Worm (Caenorhabditis elegans) whole organism, L1 larva: ENCODE measurements around the gene T26A5.8.

Experiments used
- C04F5.9 ChIP-seq: sonication (generic microtip); optimal IDR thresholded peaks from 2 replicates; lab custom pipeline; 2016; ENCODE audit warnings: missing genetic modification characterization, missing compliant biosample characterization
- C16A3.4 ChIP-seq: fragments of 150-350 bp; optimal IDR thresholded peaks from 2 replicates; lab custom pipeline; 2014; ENCODE audit warnings: missing biosample characterization, missing genetic modification characterization
- Y116A8C.19 ChIP-seq: sonication (generic microtip); optimal IDR thresholded peaks from 2 replicates; lab custom pipeline; 2016; ENCODE audit warnings: missing compliant biosample characterization, missing genetic modification characterization, borderline replicate concordance
- alr-1 ChIP-seq: fragments of 200-800 bp; sonication (Bioruptor generic); optimal IDR thresholded peaks from 2 replicates; lab custom pipeline; 2018; ENCODE audit warnings: borderline replicate concordance, mild to moderate bottlenecking, missing genetic modification characterization, missing compliant biosample characterization
- aly-2 ChIP-seq: fragments of 150-350 bp; optimal IDR thresholded peaks from 2 replicates; lab custom pipeline; 2014; ENCODE audit warnings: missing biosample characterization, missing genetic modification characterization
- ama-1 ChIP-seq: fragments of 150-350 bp; optimal IDR thresholded peaks from 2 replicates; lab custom pipeline; 2014
- blmp-1 ChIP-seq: fragments of 150-350 bp; optimal IDR thresholded peaks from 2 replicates; lab custom pipeline; 2014; ENCODE audit warnings: missing biosample characterization, missing genetic modification characterization
- ceh-8 ChIP-seq: fragments of 200-800 bp; sonication (Bioruptor generic); optimal IDR thresholded peaks from 2 replicates; lab custom pipeline; 2018; ENCODE audit warnings: mild to moderate bottlenecking, missing genetic modification characterization, moderate library complexity, missing compliant biosample characterization
- ceh-82 ChIP-seq, 3 experiments: fragments of 150-350 bp in 1 of 3; sonication (generic microtip) in 2 of 3; optimal IDR thresholded peaks; 2 replicates each; lab custom pipeline; 2014 to 2017; ENCODE audit warnings: missing biosample characterization in 3 of 3, missing genetic modification characterization in 3 of 3
- ceh-88 ChIP-seq: fragments of 200-800 bp; sonication (Bioruptor generic); IDR thresholded peaks from 2 replicates; pipeline ENCODE4 v1.3.6; 2022; ENCODE audit warnings: missing genetic modification characterization, missing compliant biosample characterization
- ceh-90 ChIP-seq: sonication (generic microtip); optimal IDR thresholded peaks from 2 replicates; lab custom pipeline; 2016; ENCODE audit warnings: missing genetic modification characterization, missing compliant biosample characterization
- ces-1 ChIP-seq: fragments of 150-350 bp; optimal IDR thresholded peaks from 2 replicates; lab custom pipeline; 2014; ENCODE audit warnings: missing biosample characterization, missing genetic modification reagents, missing genetic modification characterization
- elt-3 ChIP-seq, 6 experiments: fragments of 150-350 bp in 1 of 6; sonication (generic microtip); optimal IDR thresholded peaks; 2 replicates each; lab custom pipeline; 2017 to 2018; ENCODE audit warnings: missing biosample characterization in 6 of 6, missing genetic modification characterization in 6 of 6, inconsistent platforms in 1 of 6
- ets-5 ChIP-seq: fragments of 200-800 bp; sonication (Bioruptor generic); IDR thresholded peaks from 2 replicates; pipeline ENCODE4 v1.3.6; 2022; ENCODE audit warnings: missing genetic modification characterization, missing compliant biosample characterization
- fkh-4 ChIP-seq: sonication (generic microtip); optimal IDR thresholded peaks from 2 replicates; lab custom pipeline; 2016; ENCODE audit warnings: missing compliant biosample characterization, missing genetic modification characterization, borderline replicate concordance
- fkh-8 ChIP-seq: sonication (generic microtip); optimal IDR thresholded peaks from 2 replicates; lab custom pipeline; 2016; ENCODE audit warnings: mild to moderate bottlenecking, missing genetic modification characterization, missing compliant biosample characterization
- hlh-17 ChIP-seq: fragments of 200-800 bp; sonication (Bioruptor generic); optimal IDR thresholded peaks from 2 replicates; lab custom pipeline; 2018; ENCODE audit warnings: missing genetic modification characterization, mild to moderate bottlenecking, missing compliant biosample characterization, moderate library complexity, borderline replicate concordance
- hlh-4 ChIP-seq: sonication (generic microtip); optimal IDR thresholded peaks from 2 replicates; lab custom pipeline; 2016; ENCODE audit warnings: mild to moderate bottlenecking, missing genetic modification characterization, missing compliant biosample characterization
- hpl-2 ChIP-seq: fragments of 150-350 bp; optimal IDR thresholded peaks from 2 replicates; lab custom pipeline; 2014; ENCODE audit warnings: missing biosample characterization, missing genetic modification reagents, missing genetic modification characterization
- irx-1 ChIP-seq: sonication (generic microtip); optimal IDR thresholded peaks from 2 replicates; lab custom pipeline; 2016; ENCODE audit warnings: missing genetic modification characterization, missing compliant biosample characterization
- jun-1 ChIP-seq: fragments of 150-350 bp; optimal IDR thresholded peaks from 2 replicates; lab custom pipeline; 2014; ENCODE audit warnings: missing biosample characterization, missing genetic modification reagents, missing genetic modification characterization
- lin-13 ChIP-seq: fragments of 150-350 bp; optimal IDR thresholded peaks from 2 replicates; lab custom pipeline; 2014; ENCODE audit warnings: missing biosample characterization, missing genetic modification reagents, missing genetic modification characterization
- lin-35 ChIP-seq, 2 experiments: fragments of 150-350 bp; optimal IDR thresholded peaks; 2 replicates each; lab custom pipeline; 2014; ENCODE audit warnings: missing biosample characterization in 2 of 2, missing genetic modification characterization in 2 of 2, missing genetic modification reagents in 2 of 2
- lir-3 ChIP-seq: sonication (generic microtip); optimal IDR thresholded peaks from 2 replicates; lab custom pipeline; 2016; ENCODE audit warnings: mild to moderate bottlenecking, missing genetic modification characterization, moderate library complexity, missing compliant biosample characterization; ENCODE audit not compliant: poor library complexity
- lsy-2 ChIP-seq, 2 experiments: fragments of 150-350 bp; optimal IDR thresholded peaks; 2 replicates each; lab custom pipeline; 2014; ENCODE audit warnings: missing biosample characterization in 2 of 2, missing genetic modification characterization in 2 of 2
- mab-9 ChIP-seq: fragments of 200-800 bp; sonication (Bioruptor generic); IDR thresholded peaks from 2 replicates; pipeline ENCODE4 v1.3.6; 2022; ENCODE audit warnings: missing genetic modification reagents, missing genetic modification characterization, missing compliant biosample characterization
- mdl-1 ChIP-seq, 2 experiments: fragments of 150-350 bp; optimal IDR thresholded peaks; 2 replicates each; lab custom pipeline; 2014 to 2017; ENCODE audit warnings: missing biosample characterization in 2 of 2, missing genetic modification characterization in 2 of 2, inconsistent platforms in 1 of 2
- nhr-19 ChIP-seq: fragments of 200-800 bp; sonication (Bioruptor generic); conservative IDR thresholded peaks from 2 replicates; pipeline ENCODE4 v1.3.6; 2022; ENCODE audit warnings: missing genetic modification characterization, missing compliant biosample characterization
- nhr-20 ChIP-seq: sonication (generic microtip); optimal IDR thresholded peaks from 2 replicates; lab custom pipeline; 2016; ENCODE audit warnings: mild to moderate bottlenecking, missing genetic modification characterization, missing compliant biosample characterization
- nhr-28 ChIP-seq: fragments of 150-350 bp; optimal IDR thresholded peaks from 2 replicates; lab custom pipeline; 2014; ENCODE audit warnings: missing biosample characterization, missing genetic modification characterization
- nhr-47 ChIP-seq: sonication (generic microtip); optimal IDR thresholded peaks from 2 replicates; lab custom pipeline; 2016; ENCODE audit warnings: mild to moderate bottlenecking, missing genetic modification characterization, moderate library complexity, missing compliant biosample characterization
- nhr-77 ChIP-seq: fragments of 150-350 bp; optimal IDR thresholded peaks from 2 replicates; lab custom pipeline; 2014; ENCODE audit warnings: missing biosample characterization, missing genetic modification characterization
- nhr-84 ChIP-seq: sonication (generic microtip); optimal IDR thresholded peaks from 2 replicates; lab custom pipeline; 2017; ENCODE audit warnings: missing biosample characterization, missing genetic modification characterization
- nhr-85 ChIP-seq: sonication (generic microtip); peaks from one replicate; lab custom pipeline; 2016; ENCODE audit warnings: missing genetic modification characterization, inconsistent platforms, missing compliant biosample characterization
- nhr-90 ChIP-seq: sonication (generic microtip); optimal IDR thresholded peaks from 2 replicates; lab custom pipeline; 2016; ENCODE audit warnings: mild to moderate bottlenecking, missing genetic modification characterization, missing compliant biosample characterization; ENCODE audit not compliant: poor library complexity
- pqm-1 ChIP-seq: sonication (generic microtip); optimal IDR thresholded peaks from 3 replicates; lab custom pipeline; 2017; ENCODE audit warnings: missing biosample characterization, missing genetic modification characterization
- rnt-1 ChIP-seq: sonication (generic microtip); optimal IDR thresholded peaks from 2 replicates; lab custom pipeline; 2016; ENCODE audit warnings: mild to moderate bottlenecking, missing genetic modification characterization, moderate library complexity, missing compliant biosample characterization
- snpc-4 ChIP-seq: fragments of 150-350 bp; optimal IDR thresholded peaks from 2 replicates; lab custom pipeline; 2014; ENCODE audit warnings: missing biosample characterization, missing genetic modification characterization
- snu-23 ChIP-seq: sonication (generic microtip); optimal IDR thresholded peaks from 2 replicates; lab custom pipeline; 2016; ENCODE audit warnings: missing genetic modification characterization, missing compliant biosample characterization
- sup-37 ChIP-seq: fragments of 200-800 bp; sonication (Bioruptor generic); optimal IDR thresholded peaks from 2 replicates; lab custom pipeline; 2018; ENCODE audit warnings: mild to moderate bottlenecking, missing genetic modification characterization, missing compliant biosample characterization
- tbx-2 ChIP-seq: sonication (generic microtip); optimal IDR thresholded peaks from 2 replicates; lab custom pipeline; 2016; ENCODE audit warnings: missing genetic modification characterization, missing compliant biosample characterization
- unc-62 ChIP-seq: fragments of 150-350 bp; optimal IDR thresholded peaks from 2 replicates; lab custom pipeline; 2014; ENCODE audit warnings: missing biosample characterization, missing genetic modification reagents, missing genetic modification characterization
- unc-86 ChIP-seq: sonication (generic microtip); optimal IDR thresholded peaks from 2 replicates; lab custom pipeline; 2016; ENCODE audit warnings: missing genetic modification characterization, missing compliant biosample characterization
- unc-98 ChIP-seq: fragments of 200-800 bp; sonication (Bioruptor generic); IDR thresholded peaks from 2 replicates; pipeline ENCODE4 v1.3.6; 2022; ENCODE audit warnings: missing genetic modification characterization, missing compliant biosample characterization
- xbp-1 ChIP-seq: sonication (generic microtip); optimal IDR thresholded peaks from 2 replicates; lab custom pipeline; 2016; ENCODE audit warnings: missing genetic modification characterization, missing compliant biosample characterization
- ztf-11 ChIP-seq, 2 experiments: sonication (generic microtip); optimal IDR thresholded peaks; 2 replicates each; lab custom pipeline; 2016 to 2017; ENCODE audit warnings: missing genetic modification characterization in 2 of 2, missing biosample characterization in 1 of 2, missing compliant biosample characterization in 1 of 2
- ztf-4 ChIP-seq: fragments of 150-350 bp; optimal IDR thresholded peaks from 2 replicates; lab custom pipeline; 2014; ENCODE audit warnings: missing biosample characterization, missing genetic modification characterization

T26A5.8 gene

DNA sequence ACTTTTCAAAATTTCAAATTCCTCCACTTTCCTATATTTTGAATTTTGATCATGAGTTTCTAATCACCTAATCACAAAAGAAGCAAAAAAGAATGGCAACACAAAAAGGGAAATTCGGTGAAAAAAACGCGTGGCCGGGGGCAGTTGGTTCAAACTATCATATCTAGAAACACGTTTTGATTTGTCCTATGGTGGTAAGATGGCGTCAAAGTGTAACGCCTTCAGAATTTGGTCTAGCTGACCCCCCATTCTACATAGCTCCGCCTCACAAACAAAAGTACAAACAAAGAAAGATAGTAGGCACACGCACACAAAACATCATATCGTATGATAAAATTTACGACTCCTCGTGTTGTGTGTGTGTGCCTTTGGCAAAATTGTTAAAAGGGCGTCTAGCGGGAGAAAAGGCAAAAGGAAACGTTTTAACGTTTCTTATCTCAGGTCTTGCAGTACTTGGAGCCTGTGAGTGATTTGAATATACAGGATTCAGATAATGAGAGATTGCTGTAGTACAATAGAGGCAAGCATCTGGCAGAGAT is 40.6 kb downstream of the T26A5.8 start (continued):
- TF ChIP-seq blmp-1 (tag; lab: Kevin White, UChicago) (peak; percentile 36), Y116A8C.19 (tag; lab: Kevin White, UChicago) (no peak), ceh-90 (tag; lab: Kevin White, UChicago) (no peak), nhr-90 (tag; lab: Kevin White, UChicago) (peak; percentile 35), hlh-4 (tag; lab: Kevin White, UChicago) (no peak), ztf-11 (tag; optimal IDR thresholded peaks at IDR 0.05; lab: Kevin White, UChicago) (no peak), xbp-1 (tag; lab: Kevin White, UChicago) (no peak), snu-23 (GFP tag; lab: Kevin White, UChicago) (no peak)

ce11 chrIII:6421473-6421872 is 41.2 kb downstream of the T26A5.8 start:
- no peak for TF ChIP-seq ama-1 (lab: Kevin White, UChicago)
- peak; percentile 74 for TF ChIP-seq nhr-85 (tag; lab: Kevin White, UChicago)

- TF ChIP-seq xbp-1 (tag; lab: Kevin White, UChicago) (peak; percentile 91), ama-1 (lab: Kevin White, UChicago) (no peak), aly-2 (tag; lab: Kevin White, UChicago) (peak; percentile 69), hlh-17 (GFP tag; lab: Kevin White, UChicago) (no peak), ceh-8 (GFP tag; lab: Kevin White, UChicago) (peak; percentile 52), ztf-4 (peak; percentile 89), jun-1 (tag; lab: Kevin White, UChicago) (peak; percentile 90), nhr-84 (tag; lab: Kevin White, UChicago) (no peak), lir-3 (peak; percentile 76), fkh-8 (tag; lab: Kevin White, UChicago) (peak; percentile 92), hpl-2 (GFP tag; lab: Kevin White, UChicago) (peak; percentile 22), mdl-1 (tag; optimal IDR thresholded peaks at IDR 0.05; lab: Kevin White, UChicago) (peak; percentile 68 to 98), unc-62 (GFP tag; lab: Kevin White, UChicago) (no peak), ztf-11 (tag; optimal IDR thresholded peaks at IDR 0.05; lab: Kevin White, UChicago) (peak in 1 of 2 experiments; percentile 89), tbx-2 (tag; lab: Kevin White, UChicago) (peak; percentile 96), lsy-2 (tag; optimal IDR thresholded peaks at IDR 0.05; lab: Kevin White, UChicago) (peak; percentile 81 to 88), irx-1 (tag; lab: Kevin White, UChicago) (peak; percentile 87), nhr-47 (tag; lab: Kevin White, UChicago) (peak; percentile 97), ceh-90 (tag; lab: Kevin White, UChicago) (no peak), elt-3 (tag; optimal IDR thresholded peaks at IDR 0.05; lab: Kevin White, UChicago) (peak in 3 of 6 experiments; percentile 20 to 85 (median 78)), nhr-77 (peak; percentile 60), snpc-4 (tag; lab: Kevin White, UChicago) (peak; percentile 73), snu-23 (GFP tag; lab: Kevin White, UChicago) (peak; percentile 95), fkh-4 (peak; percentile 77), ces-1 (GFP tag; lab: Kevin White, UChicago) (no peak), ceh-88 (peak; percentile 80), C04F5.9 (tag; lab: Kevin White, UChicago) (peak; percentile 76), nhr-20 (peak; percentile 98), ceh-82 (tag; optimal IDR thresholded peaks at IDR 0.05; lab: Kevin White, UChicago) (peak; percentile 72 to 87 (median 81)), lin-35 (GFP tag; optimal IDR thresholded peaks at IDR 0.05; lab: Kevin White, UChicago) (peak; percentile 76 to 81), nhr-90 (tag; lab: Kevin White, UChicago) (peak; percentile 98), C16A3.4 (tag; lab: Kevin White, UChicago) (no peak), nhr-19 (GFP tag; lab: Robert Waterston, UW) (peak; percentile 96), ets-5 (GFP tag; lab: Robert Waterston, UW) (no peak), nhr-28 (tag; lab: Kevin White, UChicago) (no peak), mab-9 (peak; percentile 91), alr-1 (no peak), rnt-1 (tag; lab: Kevin White, UChicago) (peak; percentile 92), pqm-1 (tag; lab: Kevin White, UChicago) (no peak), lin-13 (GFP tag; lab: Kevin White, UChicago) (peak; percentile 63), unc-86 (peak; percentile 93), sup-37 (GFP tag; lab: Kevin White, UChicago) (peak; percentile 77), unc-98 (GFP tag; lab: Robert Waterston, UW) (peak; percentile 85)
Observed at ce11 chrIII:6420995-6421404, 41.7 kb downstream of the T26A5.8 start.
